Worm (Caenorhabditis elegans) whole organism, L2 larva: ENCODE data around the gene W06G6.11.

Experiments used
- R02D3.7 ChIP-seq: fragments of 150-350 bp; optimal IDR thresholded peaks from 2 replicates; lab custom pipeline; 2014; ENCODE audit warnings: missing biosample characterization, missing genetic modification characterization
- ama-1 ChIP-seq: fragments of 150-350 bp; optimal IDR thresholded peaks from 2 replicates; lab custom pipeline; 2018; ENCODE audit warnings: inconsistent platforms
- ceh-82 ChIP-seq: fragments of 150-350 bp; optimal IDR thresholded peaks from 2 replicates; lab custom pipeline; 2014; ENCODE audit warnings: missing biosample characterization, missing genetic modification characterization
- elt-3 ChIP-seq: sonication (generic microtip); optimal IDR thresholded peaks from 2 replicates; lab custom pipeline; 2017; ENCODE audit warnings: missing biosample characterization, missing genetic modification characterization
- nhr-77 ChIP-seq: fragments of 150-350 bp; optimal IDR thresholded peaks from 2 replicates; lab custom pipeline; 2014; ENCODE audit warnings: missing biosample characterization, missing genetic modification characterization

DNA sequence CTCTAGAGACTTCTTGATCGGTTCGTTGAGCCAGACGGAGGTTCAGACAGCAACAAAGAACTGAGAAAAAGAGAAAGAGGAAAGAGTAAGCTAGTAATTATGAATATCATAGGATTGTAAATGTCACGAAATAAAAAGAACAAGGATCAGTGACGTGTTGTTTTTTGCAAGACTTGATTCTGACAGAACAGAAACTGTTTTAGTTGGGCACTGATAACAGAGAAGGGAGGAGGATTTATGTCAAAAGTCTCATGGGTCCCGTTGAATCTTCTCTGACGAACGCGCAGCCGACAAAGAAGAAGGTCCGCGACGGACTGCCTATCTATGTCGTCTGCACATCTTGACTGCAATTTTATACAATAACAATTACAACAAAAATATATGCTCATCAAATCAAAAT lies 48.5 kb downstream of the W06G6.11 start, which contains the start of gene T03E6.9:
- TF ChIP-seq nhr-77 (tag; lab: Kevin White, UChicago) (no peak), ceh-82 (tag; lab: Kevin White, UChicago) (no peak), R02D3.7 (tag; lab: Kevin White, UChicago) (no peak), elt-3 (tag; lab: Kevin White, UChicago) (no peak), ama-1 (no peak)
